Fruit fly (Drosophila melanogaster) whole organism, adult: ENCODE data around the gene CG44008.

ENCODE experiments used
- CG14711 ChIP-seq: fragments of 200-800 bp; sonication (Bioruptor generic); optimal IDR thresholded peaks from 2 replicates; lab custom pipeline; 2018; ENCODE audit warnings: missing biosample characterization, mild to moderate bottlenecking, missing genetic modification characterization, moderate library complexity
- Crg-1 ChIP-seq: fragments of 200-800 bp; sonication (Bioruptor generic); optimal IDR thresholded peaks from 2 replicates; lab custom pipeline; 2016; ENCODE audit warnings: missing biosample characterization, missing genetic modification characterization

- TF ChIP-seq Crg-1 (GFP tag; lab: Kevin White, UChicago): no peak
- no peak for TF ChIP-seq CG14711 (tag; lab: Kevin White, UChicago)
Measured at dm6 chr2L:11837413-11837812, 4.8 kb downstream of the CG44008 start, which contains the start of gene Sfp33A2.
